Worm (Caenorhabditis elegans) whole organism, L2 larva: ENCODE results near the gene twk-48.

Experiments
- C34F6.9 ChIP-seq: fragments of 150-350 bp; optimal IDR thresholded peaks from 2 replicates; lab custom pipeline; 2014; ENCODE audit warnings: missing biosample characterization, missing genetic modification characterization
- F13H6.1 ChIP-seq: sonication (generic microtip); optimal IDR thresholded peaks from 2 replicates; lab custom pipeline; 2016; ENCODE audit warnings: missing genetic modification characterization, missing compliant biosample characterization
- Y55F3AM.14 ChIP-seq: fragments of 200-800 bp; sonication (Bioruptor generic); optimal IDR thresholded peaks from 2 replicates; lab custom pipeline; 2018; ENCODE audit warnings: mild to moderate bottlenecking, missing genetic modification characterization, missing compliant biosample characterization
- crh-2 ChIP-seq: sonication (generic microtip); optimal IDR thresholded peaks from 2 replicates; lab custom pipeline; 2017; ENCODE audit warnings: missing biosample characterization, missing genetic modification characterization
- dmd-4 ChIP-seq: sonication (generic microtip); optimal IDR thresholded peaks from 2 replicates; lab custom pipeline; 2017; ENCODE audit warnings: missing biosample characterization, missing genetic modification characterization
- egl-27 ChIP-seq: sonication (generic microtip); optimal IDR thresholded peaks from 3 replicates; lab custom pipeline; 2017; ENCODE audit warnings: missing biosample characterization, missing genetic modification reagents, missing genetic modification characterization
- fos-1 ChIP-seq: fragments of 150-350 bp; optimal IDR thresholded peaks from 2 replicates; lab custom pipeline; 2014; ENCODE audit warnings: missing biosample characterization, missing genetic modification characterization
- gmeb-1 ChIP-seq: fragments of 150-350 bp; optimal IDR thresholded peaks from 2 replicates; lab custom pipeline; 2014; ENCODE audit warnings: missing biosample characterization, missing genetic modification characterization
- lin-11 ChIP-seq: fragments of 150-350 bp; sonication (generic microtip); optimal IDR thresholded peaks from 2 replicates; lab custom pipeline; 2014; ENCODE audit warnings: missing biosample characterization, missing genetic modification characterization, inconsistent platforms, mixed read lengths
- lin-13 ChIP-seq: fragments of 150-350 bp; optimal IDR thresholded peaks from 2 replicates; lab custom pipeline; 2014; ENCODE audit warnings: missing biosample characterization, missing genetic modification reagents, missing genetic modification characterization
- lin-39 ChIP-seq: fragments of 150-350 bp; optimal IDR thresholded peaks from 2 replicates; lab custom pipeline; 2014; ENCODE audit warnings: missing biosample characterization, missing genetic modification reagents, missing genetic modification characterization
- lsy-2 ChIP-seq, 2 experiments: fragments of 150-350 bp in 1 of 2; sonication (generic microtip) in 1 of 2; optimal IDR thresholded peaks; 2 replicates each; lab custom pipeline; 2014 to 2017; ENCODE audit warnings: missing biosample characterization in 2 of 2, missing genetic modification characterization in 2 of 2
- mdl-1 ChIP-seq, 2 experiments: fragments of 150-350 bp in 1 of 2; sonication (generic microtip) in 1 of 2; optimal IDR thresholded peaks; 2 replicates each; lab custom pipeline; 2017; ENCODE audit warnings: missing biosample characterization in 2 of 2, missing genetic modification characterization in 2 of 2
- nhr-10 ChIP-seq: sonication (generic microtip); optimal IDR thresholded peaks from 2 replicates; lab custom pipeline; 2017; ENCODE audit warnings: missing biosample characterization, missing genetic modification characterization
- nhr-11 ChIP-seq: fragments of 150-350 bp; optimal IDR thresholded peaks from 2 replicates; lab custom pipeline; 2014; ENCODE audit warnings: missing biosample characterization, missing genetic modification characterization
- nhr-129 ChIP-seq: fragments of 150-350 bp; optimal IDR thresholded peaks from 2 replicates; lab custom pipeline; 2014; ENCODE audit warnings: missing biosample characterization, missing genetic modification characterization
- nhr-21 ChIP-seq: fragments of 150-350 bp; optimal IDR thresholded peaks from 2 replicates; lab custom pipeline; 2014; ENCODE audit warnings: missing biosample characterization, missing genetic modification characterization
- nhr-23 ChIP-seq: fragments of 150-350 bp; optimal IDR thresholded peaks from 2 replicates; lab custom pipeline; 2014; ENCODE audit warnings: missing biosample characterization, missing genetic modification reagents, missing genetic modification characterization
- nhr-25 ChIP-seq: fragments of 150-350 bp; sonication (generic microtip); optimal IDR thresholded peaks from 3 replicates; lab custom pipeline; 2014; ENCODE audit warnings: missing biosample characterization, missing genetic modification characterization
- nhr-6 ChIP-seq: fragments of 150-350 bp; optimal IDR thresholded peaks from 2 replicates; lab custom pipeline; 2014; ENCODE audit warnings: missing biosample characterization, missing genetic modification characterization
- nhr-77 ChIP-seq: fragments of 150-350 bp; optimal IDR thresholded peaks from 2 replicates; lab custom pipeline; 2014; ENCODE audit warnings: missing biosample characterization, missing genetic modification characterization
- peb-1 ChIP-seq: fragments of 150-350 bp; optimal IDR thresholded peaks from 2 replicates; lab custom pipeline; 2014; ENCODE audit warnings: missing biosample characterization, missing genetic modification characterization
- skn-1 ChIP-seq: sonication (generic microtip); optimal IDR thresholded peaks from 2 replicates; lab custom pipeline; 2017; ENCODE audit warnings: missing biosample characterization, missing genetic modification characterization
- sma-3 ChIP-seq: sonication (generic microtip); optimal IDR thresholded peaks from 2 replicates; lab custom pipeline; 2016; ENCODE audit warnings: missing genetic modification reagents, missing genetic modification characterization, missing compliant biosample characterization
- snpc-4 ChIP-seq: fragments of 150-350 bp; optimal IDR thresholded peaks from 2 replicates; lab custom pipeline; 2014; ENCODE audit warnings: missing biosample characterization, missing genetic modification characterization
- unc-39 ChIP-seq: fragments of 150-350 bp; optimal IDR thresholded peaks from 2 replicates; lab custom pipeline; 2014; ENCODE audit warnings: missing biosample characterization, missing genetic modification characterization
- unc-55 ChIP-seq: fragments of 150-350 bp; sonication (generic microtip); optimal IDR thresholded peaks from 3 replicates; lab custom pipeline; 2014; ENCODE audit warnings: missing biosample characterization, missing genetic modification reagents, missing genetic modification characterization
- ztf-4 ChIP-seq: fragments of 150-350 bp; optimal IDR thresholded peaks from 2 replicates; lab custom pipeline; 2014; ENCODE audit warnings: missing biosample characterization, missing genetic modification characterization

twk-48 gene

DNA sequence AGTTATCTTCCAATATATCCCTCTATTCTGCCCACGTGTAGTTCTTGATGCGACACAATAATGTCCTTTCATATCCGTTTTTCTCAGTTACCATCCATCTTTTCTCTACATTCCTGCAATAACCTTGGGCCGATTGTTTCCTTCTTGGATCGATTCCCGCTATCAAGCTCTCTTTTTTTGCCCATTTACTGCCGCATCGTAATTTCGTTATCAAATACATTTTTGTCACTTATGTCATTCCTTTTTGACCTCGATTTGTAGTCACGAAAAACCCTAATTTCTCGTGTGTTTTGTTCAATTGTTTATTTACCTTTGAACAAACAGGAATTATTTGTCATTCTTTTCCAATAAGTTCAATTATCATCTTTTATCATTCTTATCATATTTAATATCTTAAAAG lies 10.6 kb upstream of the twk-48 start:
- TF ChIP-seq fos-1 (tag; lab: Kevin White, UChicago) (peak; percentile 57), nhr-25 (tag; lab: Kevin White, UChicago) (no peak), gmeb-1 (tag; lab: Kevin White, UChicago) (peak; percentile 23), sma-3 (GFP tag; lab: Kevin White, UChicago) (peak; percentile 46), egl-27 (tag; lab: Kevin White, UChicago) (no peak), crh-2 (tag; lab: Kevin White, UChicago) (peak; percentile 29), skn-1 (tag; lab: Kevin White, UChicago) (peak; percentile 74), nhr-129 (tag; lab: Kevin White, UChicago) (peak; percentile 5), nhr-21 (tag; lab: Kevin White, UChicago) (peak; percentile 41)
- TF ChIP-seq, all 48 proteins: peak for 7

DNA sequence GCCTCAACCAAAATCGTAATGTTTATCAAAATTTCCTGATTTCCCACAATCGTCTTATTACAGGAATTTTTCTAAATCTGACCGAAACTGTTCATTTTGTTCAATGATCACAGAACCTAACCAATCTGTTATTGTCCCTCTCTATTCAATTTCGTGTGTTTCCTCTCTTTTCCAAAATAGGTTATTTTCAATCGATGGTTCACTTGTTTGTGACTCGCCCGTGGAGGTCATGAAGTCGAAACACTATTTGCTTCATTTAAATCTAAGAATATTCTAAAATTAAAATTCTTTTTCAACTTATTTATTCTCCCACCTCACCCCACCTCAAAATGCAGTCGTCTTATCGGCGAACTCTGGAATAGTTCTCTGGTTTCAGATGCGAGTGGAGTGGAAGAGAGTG lies 9.7 kb upstream of the twk-48 start:
- no peak for TF ChIP-seq lin-39 (tag; lab: Kevin White, UChicago)
- peak; percentile 6 for TF ChIP-seq fos-1 (tag; lab: Kevin White, UChicago)

- no peak for TF ChIP-seq egl-27 (tag; lab: Kevin White, UChicago)
- peak; percentile 10 for TF ChIP-seq nhr-129 (tag; lab: Kevin White, UChicago)
- TF ChIP-seq dmd-4 (tag; lab: Kevin White, UChicago) = no peak
- TF ChIP-seq gmeb-1 (tag; lab: Kevin White, UChicago) = no peak
- no peak for TF ChIP-seq unc-39
- no peak for TF ChIP-seq nhr-10 (tag; lab: Kevin White, UChicago)
- no peak for TF ChIP-seq F13H6.1 (tag; lab: Kevin White, UChicago)
- TF ChIP-seq ztf-4 (tag; lab: Kevin White, UChicago) = no peak
- TF ChIP-seq nhr-23 (tag; lab: Kevin White, UChicago) = no peak
- TF ChIP-seq nhr-11 (tag; lab: Kevin White, UChicago) = no peak
- no peak for TF ChIP-seq peb-1 (tag; lab: Kevin White, UChicago)
- TF ChIP-seq C34F6.9 = peak; percentile 5
- TF ChIP-seq snpc-4 (tag; lab: Kevin White, UChicago) = no peak
- TF ChIP-seq Y55F3AM.14 = no peak
- TF ChIP-seq nhr-6 (tag; lab: Kevin White, UChicago) = no peak
- TF ChIP-seq crh-2 (tag; lab: Kevin White, UChicago) = no peak
- TF ChIP-seq skn-1 (tag; lab: Kevin White, UChicago) = no peak
These were observed 9.0 kb upstream of the twk-48 start, which contains the start of gene K11H3.3 for ce11 chrIII:9851547-9851946. Gene K11H3.3 (plus strand): TSS chrIII:9851854.

ce11 chrIII:9853667-9854620 lies 6.6 kb upstream of the twk-48 start:
- TF ChIP-seq nhr-77 (tag; lab: Kevin White, UChicago) (no peak), lin-39 (tag; lab: Kevin White, UChicago) (no peak), nhr-21 (tag; lab: Kevin White, UChicago) (peak; percentile 7), nhr-23 (tag; lab: Kevin White, UChicago) (no peak), mdl-1 (tag; optimal IDR thresholded peaks at IDR 0.05; lab: Kevin White, UChicago) (no peak), nhr-129 (tag; lab: Kevin White, UChicago) (no peak), sma-3 (GFP tag; lab: Kevin White, UChicago) (no peak), unc-55 (GFP tag; lab: Kevin White, UChicago) (no peak)

ce11 chrIII:9854960-9855359 lies 5.6 kb upstream of the twk-48 start:
- TF ChIP-seq lin-13 (GFP tag; lab: Kevin White, UChicago) = no peak
- no peak for TF ChIP-seq lin-11 (tag; lab: Kevin White, UChicago)

ce11 chrIII:9857110-9857509 lies 3.4 kb upstream of the twk-48 start:
- peak in 1 of 2 experiments; percentile 6 for TF ChIP-seq lsy-2 (tag; optimal IDR thresholded peaks at IDR 0.05; lab: Kevin White, UChicago)
- peak; percentile 50 for TF ChIP-seq crh-2 (tag; lab: Kevin White, UChicago)
- no peak for TF ChIP-seq nhr-23 (tag; lab: Kevin White, UChicago)
- TF ChIP-seq fos-1 (tag; lab: Kevin White, UChicago) = peak; percentile 56
- no peak for TF ChIP-seq lin-13 (GFP tag; lab: Kevin White, UChicago)
